Worm (Caenorhabditis elegans) whole organism, mixed stage, embryonic: ENCODE data around the gene Y6D1A.1.

Source experiments
- M03D4.4 ChIP-seq: sonication (generic microtip); optimal IDR thresholded peaks from 2 replicates; lab custom pipeline; 2017; ENCODE audit warnings: mild to moderate bottlenecking, missing genetic modification characterization, missing compliant biosample characterization
- ceh-39 ChIP-seq: fragments of 150-350 bp; optimal IDR thresholded peaks from 2 replicates; lab custom pipeline; 2014; ENCODE audit warnings: missing biosample characterization, missing genetic modification characterization
- elt-1 ChIP-seq: sonication (generic microtip); optimal IDR thresholded peaks from 2 replicates; lab custom pipeline; 2017; ENCODE audit warnings: missing genetic modification characterization, mild to moderate bottlenecking, missing compliant biosample characterization, antibody characterized with exemption, moderate library complexity, borderline replicate concordance; ENCODE audit not compliant: insufficient read depth
- elt-3 ChIP-seq: fragments of 150-350 bp; optimal IDR thresholded peaks from 2 replicates; lab custom pipeline; 2014; ENCODE audit warnings: missing biosample characterization, missing genetic modification characterization
- snpc-4 ChIP-seq: fragments of 150-350 bp; optimal IDR thresholded peaks from 2 replicates; lab custom pipeline; 2014; ENCODE audit warnings: missing biosample characterization, missing genetic modification characterization
- unc-39 ChIP-seq: fragments of 150-350 bp; optimal IDR thresholded peaks from 2 replicates; lab custom pipeline; 2014; ENCODE audit warnings: missing biosample characterization, missing genetic modification characterization
- unc-62 ChIP-seq: fragments of 150-350 bp; optimal IDR thresholded peaks from 2 replicates; lab custom pipeline; 2014; ENCODE audit warnings: missing biosample characterization, missing genetic modification reagents, missing genetic modification characterization

ce11 chrII:11832475-11832874 lies 9.1 kb upstream of the Y6D1A.1 start, which contains the start of gene clec-144:
- TF ChIP-seq unc-62 (GFP tag; lab: Kevin White, UChicago), result no peak
- TF ChIP-seq snpc-4 (tag; lab: Kevin White, UChicago), result no peak
- no peak for TF ChIP-seq elt-3 (tag; lab: Kevin White, UChicago)
- no peak for TF ChIP-seq elt-1
- no peak for TF ChIP-seq ceh-39 (tag; lab: Kevin White, UChicago)
- no peak for TF ChIP-seq M03D4.4 (tag; lab: Kevin White, UChicago)
- TF ChIP-seq unc-39 (tag; lab: Kevin White, UChicago), result no peak
